Worm (Caenorhabditis elegans) whole organism, midembryonic: ENCODE data around the gene inx-11.

ENCODE experiments used
- cog-1 ChIP-seq: sonication (generic microtip); optimal IDR thresholded peaks from 2 replicates; lab custom pipeline; 2016; ENCODE audit warnings: missing genetic modification characterization, missing compliant biosample characterization
- flt-1 ChIP-seq: fragments of 200-800 bp; sonication (Bioruptor generic); IDR thresholded peaks from 2 replicates; pipeline ENCODE4 v1.3.6; 2022; ENCODE audit warnings: missing genetic modification characterization, missing compliant biosample characterization
- klf-2 ChIP-seq: fragments of 200-800 bp; sonication (Bioruptor generic); conservative IDR thresholded peaks from 2 replicates; pipeline ENCODE4 v1.3.6; 2022; ENCODE audit warnings: missing genetic modification reagents, missing genetic modification characterization, missing compliant biosample characterization
- med-1 ChIP-seq: sonication (generic microtip); optimal IDR thresholded peaks from 2 replicates; lab custom pipeline; 2017; ENCODE audit warnings: missing genetic modification characterization, mild to moderate bottlenecking, missing compliant biosample characterization, antibody characterized with exemption, missing genetic modification reagents; ENCODE audit not compliant: insufficient read depth
- ref-1 ChIP-seq: fragments of 200-800 bp; sonication (Bioruptor generic); conservative IDR thresholded peaks from 2 replicates; pipeline ENCODE4 v1.3.6; 2022; ENCODE audit warnings: missing genetic modification reagents, missing genetic modification characterization, missing compliant biosample characterization
- ztf-23 ChIP-seq: fragments of 200-800 bp; sonication (Bioruptor generic); IDR thresholded peaks from 2 replicates; pipeline ENCODE4 v1.3.6; 2022; ENCODE audit warnings: missing genetic modification reagents, missing genetic modification characterization, missing compliant biosample characterization
- ztf-29 ChIP-seq: fragments of 200-800 bp; sonication (Bioruptor generic); IDR thresholded peaks from 2 replicates; pipeline ENCODE4 v1.3.6; 2022; ENCODE audit warnings: missing genetic modification reagents, missing genetic modification characterization, missing compliant biosample characterization

DNA sequence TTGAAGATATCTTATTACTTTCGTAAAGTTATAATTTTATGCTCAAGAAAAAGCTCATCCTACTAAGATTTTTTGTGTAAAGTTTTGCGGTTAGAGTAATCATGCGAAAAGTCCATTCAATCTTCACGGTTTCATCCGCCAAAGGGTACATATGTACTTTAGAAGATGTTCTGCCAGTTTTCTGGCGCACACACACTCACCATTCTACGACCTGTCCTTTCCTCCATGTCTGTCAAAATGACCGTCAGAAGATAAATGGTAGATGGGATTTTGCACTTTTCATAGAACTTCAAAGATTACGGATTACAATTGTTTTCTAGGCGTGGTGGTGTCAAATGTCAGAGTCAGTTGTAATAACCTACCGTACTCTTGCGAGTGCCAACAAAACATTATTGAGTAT is 50.5 kb downstream of the inx-11 start:
- TF ChIP-seq ref-1 (no peak), klf-2 (GFP tag; lab: Robert Waterston, UW) (no peak), ztf-29 (GFP tag; lab: Robert Waterston, UW) (no peak), flt-1 (no peak), ztf-23 (no peak), cog-1 (tag; lab: Kevin White, UChicago) (no peak), med-1 (GFP tag; lab: Kevin White, UChicago) (no peak)
